Fruit fly (Drosophila melanogaster): ENCODE measurements around the gene Mayo.

Mayo gene

dm6 chr3R:31134056-31134455 is 25.1 kb upstream of the Mayo start, which contains the start of gene Gycbeta100B (continued):
- TF ChIP-seq vfl (GFP tag; optimal IDR thresholded peaks at IDR 0.05) = no peak
- no peak for TF ChIP-seq CG10147 (GFP tag; optimal IDR thresholded peaks at IDR 0.05)
- peak; percentile 68 for TF ChIP-seq CG3281 (GFP tag; optimal IDR thresholded peaks at IDR 0.05)
- no peak for TF ChIP-seq Elba2 (GFP tag; optimal IDR thresholded peaks at IDR 0.05)
- no peak for TF ChIP-seq Bteb2 (GFP tag; optimal IDR thresholded peaks at IDR 0.05)
- TF ChIP-seq CG4820 (GFP tag; optimal IDR thresholded peaks at IDR 0.05) = no peak
- TF ChIP-seq lab (GFP tag; optimal IDR thresholded peaks at IDR 0.05) = peak; percentile 79
- no peak for TF ChIP-seq tna (GFP tag; IDR thresholded peaks at IDR 0.05; ENCODE audit: partially characterized antibody)
- 0 out of 2 replicates have a peak, but pooled peaks have one; percentile 18 for TF ChIP-seq bowl (GFP tag; IDR thresholded peaks at IDR 0.05)
- 0 out of 3 replicates have a peak, but pooled peaks have one; percentile 62 for TF ChIP-seq CG11456 (GFP tag; IDR thresholded peaks at IDR 0.05)
- no peak for TF ChIP-seq Usf (GFP tag; optimal IDR thresholded peaks at IDR 0.05)
- TF ChIP-seq Ravus (GFP tag; IDR thresholded peaks at IDR 0.05) = no peak
- TF ChIP-seq Dref (GFP tag; IDR thresholded peaks at IDR 0.05) = no peak
- TF ChIP-seq slp2 (GFP tag; optimal IDR thresholded peaks at IDR 0.05) = no peak
- TF ChIP-seq en (GFP tag; optimal IDR thresholded peaks at IDR 0.05) = no peak
- no peak for TF ChIP-seq eyg (GFP tag; optimal IDR thresholded peaks at IDR 0.05)
- peak; percentile 4 for TF ChIP-seq CG17802 (tag; optimal IDR thresholded peaks at IDR 0.05)
- TF ChIP-seq CG31441 (GFP tag; IDR thresholded peaks at IDR 0.05) = peak; percentile 16; the same call in 1 of the 2 replicates
- no peak for TF ChIP-seq dan (GFP tag; IDR thresholded peaks at IDR 0.05)
- TF ChIP-seq usp (GFP tag; optimal IDR thresholded peaks at IDR 0.05) = no peak
- TF ChIP-seq ind (GFP tag; optimal IDR thresholded peaks at IDR 0.05) = peak; percentile 30
- TF ChIP-seq sug (tag; optimal IDR thresholded peaks at IDR 0.05) = peak; percentile 20
- TF ChIP-seq slbo (GFP tag; IDR thresholded peaks at IDR 0.05) = peak; percentile 42; the same call in 1 of the 2 replicates
- no peak for TF ChIP-seq CG30020 (tag; optimal IDR thresholded peaks at IDR 0.05)
- TF ChIP-seq Awh (GFP tag; IDR thresholded peaks at IDR 0.05) = no peak
- no peak for TF ChIP-seq peb (GFP tag; IDR thresholded peaks at IDR 0.05)
- TF ChIP-seq al (GFP tag; IDR thresholded peaks at IDR 0.05) = no peak
- peak; percentile 2 for TF ChIP-seq CG1792 (GFP tag; optimal IDR thresholded peaks at IDR 0.05)
- TF ChIP-seq nau (GFP tag; optimal IDR thresholded peaks at IDR 0.05) = peak; percentile 58
- no peak for TF ChIP-seq phol (tag; optimal IDR thresholded peaks at IDR 0.05)
- TF ChIP-seq btn (GFP tag; optimal IDR thresholded peaks at IDR 0.05) = no peak
- TF ChIP-seq Mes4 (GFP tag; optimal IDR thresholded peaks at IDR 0.05) = no peak
- TF ChIP-seq CG1529 (GFP tag; optimal IDR thresholded peaks at IDR 0.05) = peak; percentile 4
- TF ChIP-seq GATAe (GFP tag; conservative IDR thresholded peaks at IDR 0.05) = no peak
- TF ChIP-seq fru (optimal IDR thresholded peaks at IDR 0.05) = no peak
- no peak for TF ChIP-seq CG13123 (GFP tag; optimal IDR thresholded peaks at IDR 0.05)
- TF ChIP-seq MBD-R2 (GFP tag; IDR thresholded peaks at IDR 0.05) = no peak
- TF ChIP-seq CG14441 (GFP tag; IDR thresholded peaks at IDR 0.05) = 0 out of 2 replicates have a peak, but pooled peaks have one; percentile 9
- no peak for TF ChIP-seq HLH54F (GFP tag; optimal IDR thresholded peaks at IDR 0.05)
- no peak for TF ChIP-seq Ets97D (GFP tag; optimal IDR thresholded peaks at IDR 0.05)
- TF ChIP-seq CG13894 (tag; optimal IDR thresholded peaks at IDR 0.05) = peak; percentile 3
- TF ChIP-seq ac (GFP tag; optimal IDR thresholded peaks at IDR 0.05) = no peak
- no peak for TF ChIP-seq CG4730 (GFP tag; IDR thresholded peaks at IDR 0.05)
- no peak for TF ChIP-seq yki (optimal IDR thresholded peaks at IDR 0.05)
- no peak for TF ChIP-seq Bdp1 (GFP tag; optimal IDR thresholded peaks at IDR 0.05)
- TF ChIP-seq dm (GFP tag; optimal IDR thresholded peaks at IDR 0.05) = no peak
- TF ChIP-seq CG4424 (GFP tag; optimal IDR thresholded peaks at IDR 0.05) = peak; percentile 56
- no peak for TF ChIP-seq CG8089 (GFP tag; optimal IDR thresholded peaks at IDR 0.05)
- TF ChIP-seq sima (GFP tag; optimal IDR thresholded peaks at IDR 0.05) = no peak
- TF ChIP-seq pros (GFP tag; optimal IDR thresholded peaks at IDR 0.05) = no peak
- TF ChIP-seq gcm (GFP tag; optimal IDR thresholded peaks at IDR 0.05) = no peak
- no peak for TF ChIP-seq sisA (GFP tag; IDR thresholded peaks at IDR 0.05)
- no peak for TF ChIP-seq CoRest (tag; optimal IDR thresholded peaks at IDR 0.05)
- peak; percentile 97 for TF ChIP-seq CG14965 (GFP tag; optimal IDR thresholded peaks at IDR 0.05; ENCODE audit: borderline replicate concordance)

All from whole organism, embryonic.